Worm (Caenorhabditis elegans) whole organism, L4 larva: ENCODE results near the gene cbp-3.

ENCODE experiments used
- aha-1 ChIP-seq: fragments of 150-350 bp; peaks from one replicate; lab custom pipeline; 2014; ENCODE audit warnings: missing biosample characterization, missing genetic modification characterization
- dve-1 ChIP-seq: sonication (generic microtip); optimal IDR thresholded peaks from 2 replicates; lab custom pipeline; 2017; ENCODE audit warnings: antibody characterized with exemption, mild to moderate bottlenecking, missing genetic modification characterization, missing compliant biosample characterization; ENCODE audit not compliant: insufficient read depth

DNA sequence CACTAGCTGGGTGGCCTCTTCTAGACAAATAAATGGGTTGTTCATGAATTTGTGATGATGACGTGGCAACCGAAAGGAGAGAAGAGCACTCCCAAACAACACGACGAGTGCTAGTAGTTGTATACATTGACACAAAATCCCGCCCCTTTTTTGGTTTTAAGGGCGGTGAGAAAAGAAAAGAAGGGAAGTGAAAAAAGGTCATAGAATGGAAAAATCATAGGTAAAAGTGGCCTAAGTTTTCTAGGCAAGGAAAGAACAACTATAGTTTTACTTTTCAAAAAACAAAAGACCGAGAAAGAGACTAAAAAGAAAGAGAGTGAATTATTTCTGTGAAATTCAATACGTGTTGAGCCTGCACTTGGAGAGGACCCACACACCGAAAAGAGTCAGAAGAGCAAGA, 35.0 kb upstream of the cbp-3 start, which contains the start of gene ZK757.2:
- TF ChIP-seq aha-1 (tag; lab: Kevin White, UChicago), result no peak
- no peak for TF ChIP-seq dve-1 (tag; lab: Kevin White, UChicago)
